Fruit fly (Drosophila melanogaster) Kc167 (cell line): Measurements from ENCODE around the gene Arglu1.

Experiments used
- Myc ChIP-seq: fragments of >200 bp; optimal IDR thresholded peaks from 2 replicates; lab custom pipeline; 2017; ENCODE audit warnings: missing external identifiers
- Sin3A ChIP-seq: fragments of >200 bp; optimal IDR thresholded peaks from 2 replicates; lab custom pipeline; 2018; ENCODE audit warnings: missing external identifiers
- insv ChIP-seq: fragments of >200 bp; optimal IDR thresholded peaks from 3 replicates; lab custom pipeline; 2018; ENCODE audit warnings: missing external identifiers
- ttk ChIP-seq: sonication (Bioruptor generic); optimal IDR thresholded peaks from 2 replicates; lab custom pipeline; 2017; ENCODE audit warnings: missing external identifiers

DNA sequence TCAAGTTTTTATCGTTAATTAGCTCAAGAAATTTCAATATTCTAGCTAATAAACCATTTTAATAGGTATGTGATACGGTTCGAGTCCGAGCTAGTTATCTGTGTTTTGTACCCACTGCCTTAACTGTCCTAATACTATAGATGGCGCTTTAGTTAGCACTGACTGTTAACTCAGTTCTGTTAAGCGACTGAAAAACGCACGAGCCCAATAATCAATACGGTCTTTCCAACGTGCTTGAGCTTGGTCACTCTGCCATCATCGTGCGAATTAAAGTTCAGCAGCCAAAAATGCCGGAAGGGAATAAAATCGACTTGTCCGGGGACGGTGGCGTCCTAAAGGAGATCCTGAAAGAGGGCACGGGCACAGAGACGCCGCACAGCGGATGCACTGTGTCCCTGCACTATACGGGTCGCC, 50.1 kb downstream of the Arglu1 start, which contains the start of gene Fkbp59:
- no peak for TF ChIP-seq Sin3A
- TF ChIP-seq insv (lab: Kevin White, UChicago) = no peak
- TF ChIP-seq Myc (lab: Kevin White, UChicago) = no peak
- TF ChIP-seq ttk (lab: Kevin White, UChicago) = no peak
